Fruit fly (Drosophila melanogaster) whole organism: Measurements from ENCODE around the gene Brd7-9.

Source experiments
- CG8478 ChIP-seq: fragments of >200 bp; optimal IDR thresholded peaks from 2 replicates; lab custom pipeline; 2018; ENCODE audit warnings: inconsistent platforms
- Dll ChIP-seq: fragments of >200 bp; optimal IDR thresholded peaks from 2 replicates; lab custom pipeline; 2017
- pan ChIP-seq: fragments of >200 bp; optimal IDR thresholded peaks from 2 replicates; lab custom pipeline; 2017
- psq ChIP-seq: fragments of >200 bp; optimal IDR thresholded peaks from 2 replicates; lab custom pipeline; 2017
- usp ChIP-seq: fragments of >200 bp; optimal IDR thresholded peaks from 2 replicates; lab custom pipeline; 2017; ENCODE audit warnings: missing biosample characterization, missing genetic modification characterization, mixed read lengths

- TF ChIP-seq pan (lab: Kevin White, UChicago) (no peak), usp (GFP tag; lab: Kevin White, UChicago) (no peak), CG8478 (no peak), psq (lab: Kevin White, UChicago) (no peak), Dll (lab: Kevin White, UChicago) (no peak)
Measured at dm6 chr2L:7820851-7821250, 38.2 kb downstream of the Brd7-9 start, which contains the start of gene CG7115.
